Fruit fly (Drosophila melanogaster) whole organism, embryonic: ENCODE measurements around the gene SelT.

ENCODE experiments used
- Atf-2 ChIP-seq: fragments of 200-800 bp; sonication (Bioruptor generic); optimal IDR thresholded peaks from 2 replicates; lab custom pipeline; 2016; ENCODE audit warnings: missing biosample characterization, missing genetic modification characterization
- Bteb2 ChIP-seq: fragments of 200-800 bp; sonication (Bioruptor generic); optimal IDR thresholded peaks from 2 replicates; lab custom pipeline; 2016; ENCODE audit warnings: missing biosample characterization, missing genetic modification characterization
- C15 ChIP-seq: fragments of 200-800 bp; sonication (Bioruptor generic); IDR thresholded peaks from 3 replicates; pipeline ENCODE4 v1.3.6; 2022; ENCODE audit warnings: missing biosample characterization, missing genetic modification characterization
- CG10565 ChIP-seq: fragments of 200-800 bp; sonication (Bioruptor generic); optimal IDR thresholded peaks from 3 replicates; lab custom pipeline; 2016; ENCODE audit warnings: missing biosample characterization, mild to moderate bottlenecking, missing genetic modification characterization
- CG11456 ChIP-seq: fragments of 200-800 bp; sonication (Bioruptor generic); IDR thresholded peaks from 3 replicates; pipeline ENCODE4 v1.3.6; 2022; ENCODE audit warnings: missing biosample characterization, missing genetic modification characterization
- CG13624 ChIP-seq: fragments of 200-800 bp; sonication (Bioruptor generic); optimal IDR thresholded peaks from 2 replicates; lab custom pipeline; 2016; ENCODE audit warnings: missing biosample characterization, missing genetic modification characterization
- CG14441 ChIP-seq: fragments of 200-800 bp; sonication (Bioruptor generic); IDR thresholded peaks from 2 replicates; pipeline ENCODE4 v1.3.6; 2022; ENCODE audit warnings: missing biosample characterization, missing genetic modification characterization
- CG15601 ChIP-seq: fragments of 200-800 bp; sonication (Bioruptor generic); optimal IDR thresholded peaks from 3 replicates; lab custom pipeline; 2019; ENCODE audit warnings: missing biosample characterization, mild to moderate bottlenecking, missing genetic modification characterization, moderate library complexity
- CG16813 ChIP-seq: fragments of 200-800 bp; sonication (Bioruptor generic); IDR thresholded peaks from 3 replicates; pipeline ENCODE4 v1.3.6; 2022; ENCODE audit warnings: missing biosample characterization, missing genetic modification characterization; ENCODE audit not compliant: partially characterized antibody
- CG17612 ChIP-seq: fragments of 200-800 bp; sonication (Bioruptor generic); IDR thresholded peaks from 2 replicates; pipeline ENCODE4 v1.3.6; 2022; ENCODE audit warnings: missing biosample characterization, missing genetic modification characterization
- CG31441 ChIP-seq: fragments of 200-800 bp; sonication (Bioruptor generic); IDR thresholded peaks from 2 replicates; pipeline ENCODE4 v1.3.6; 2022; ENCODE audit warnings: missing biosample characterization, missing genetic modification characterization
- CG34376 ChIP-seq: fragments of 200-800 bp; sonication (Bioruptor generic); optimal IDR thresholded peaks from 2 replicates; lab custom pipeline; 2018; ENCODE audit warnings: missing biosample characterization, mild to moderate bottlenecking, missing genetic modification characterization
- CG34422 ChIP-seq: fragments of 200-800 bp; sonication (Bioruptor generic); IDR thresholded peaks from 3 replicates; pipeline ENCODE4 v1.3.6; 2022; ENCODE audit warnings: missing biosample characterization, missing genetic modification characterization
- CG43689 ChIP-seq: fragments of 200-800 bp; sonication (Bioruptor generic); IDR thresholded peaks from 2 replicates; pipeline ENCODE4 v1.3.6; 2022; ENCODE audit warnings: missing biosample characterization, missing genetic modification characterization
- CG4730 ChIP-seq: fragments of 200-800 bp; sonication (Bioruptor generic); IDR thresholded peaks from 2 replicates; pipeline ENCODE4 v1.3.6; 2022; ENCODE audit warnings: missing biosample characterization, missing genetic modification characterization
- CG5953 ChIP-seq: fragments of 200-800 bp; sonication (Bioruptor generic); IDR thresholded peaks from 2 replicates; pipeline ENCODE4 v1.3.6; 2022; ENCODE audit warnings: missing biosample characterization, missing genetic modification characterization
- CG6791 ChIP-seq: fragments of 200-800 bp; sonication (Bioruptor generic); IDR thresholded peaks from 3 replicates; pipeline ENCODE4 v1.3.6; 2022; ENCODE audit warnings: missing biosample characterization, missing genetic modification characterization; ENCODE audit not compliant: partially characterized antibody
- CG7372 ChIP-seq: fragments of 200-800 bp; sonication (Bioruptor generic); IDR thresholded peaks from 2 replicates; pipeline ENCODE4 v1.3.6; 2022; ENCODE audit warnings: missing biosample characterization, missing genetic modification characterization
- CG7963 ChIP-seq: fragments of 200-800 bp; sonication (Bioruptor generic); IDR thresholded peaks from 3 replicates; pipeline ENCODE4 v1.3.6; 2022; ENCODE audit warnings: missing biosample characterization, missing genetic modification characterization; ENCODE audit not compliant: partially characterized antibody
- CG8924 ChIP-seq: fragments of 200-800 bp; optimal IDR thresholded peaks from 3 replicates; lab custom pipeline; 2019; ENCODE audit warnings: missing biosample characterization, mild to moderate bottlenecking, missing genetic modification characterization, moderate library complexity
- CG9727 ChIP-seq: fragments of 200-800 bp; sonication (Bioruptor generic); optimal IDR thresholded peaks from 3 replicates; lab custom pipeline; 2017; ENCODE audit warnings: missing biosample characterization, mild to moderate bottlenecking, missing genetic modification characterization
- CG9817 ChIP-seq: fragments of 200-800 bp; sonication (Bioruptor generic); optimal IDR thresholded peaks from 2 replicates; lab custom pipeline; 2018; ENCODE audit warnings: missing biosample characterization, mild to moderate bottlenecking, missing genetic modification characterization, moderate library complexity
- CkIIα-i1 ChIP-seq: fragments of 200-800 bp; sonication (Bioruptor generic); IDR thresholded peaks from 2 replicates; pipeline ENCODE4 v1.3.6; 2022; ENCODE audit warnings: missing biosample characterization, missing genetic modification characterization
- CrebB ChIP-seq: fragments of 200-800 bp; sonication (Bioruptor generic); optimal IDR thresholded peaks from 3 replicates; lab custom pipeline; 2018; ENCODE audit warnings: missing biosample characterization, mild to moderate bottlenecking, missing genetic modification characterization
- Fer1 ChIP-seq: fragments of 200-800 bp; sonication (Bioruptor generic); optimal IDR thresholded peaks from 2 replicates; lab custom pipeline; 2017; ENCODE audit warnings: missing biosample characterization, mild to moderate bottlenecking, missing genetic modification characterization
- Fer3 ChIP-seq: fragments of 200-800 bp; sonication (Bioruptor generic); optimal IDR thresholded peaks from 2 replicates; lab custom pipeline; 2018; ENCODE audit warnings: missing biosample characterization, mild to moderate bottlenecking, missing genetic modification characterization, moderate library complexity
- Med ChIP-seq: fragments of 200-800 bp; sonication (Bioruptor generic); peaks from one replicate; lab custom pipeline; 2016; ENCODE audit warnings: missing biosample characterization, missing genetic modification characterization, mild to moderate bottlenecking, inconsistent platforms, moderate library complexity
- Scr ChIP-seq: fragments of 200-800 bp; sonication (Bioruptor generic); IDR thresholded peaks from 2 replicates; pipeline ENCODE4 v1.3.6; 2022; ENCODE audit warnings: missing biosample characterization, missing genetic modification characterization; ENCODE audit not compliant: partially characterized antibody
- Sin3A ChIP-seq: fragments of >200 bp; optimal IDR thresholded peaks from 2 replicates; lab custom pipeline; 2018
- al ChIP-seq: fragments of 200-800 bp; sonication (Bioruptor generic); IDR thresholded peaks from 2 replicates; pipeline ENCODE4 v1.3.6; 2022; ENCODE audit warnings: missing biosample characterization, missing genetic modification characterization
- bbx ChIP-seq: fragments of 200-800 bp; sonication (Bioruptor generic); IDR thresholded peaks from 2 replicates; pipeline ENCODE4 v1.3.6; 2022; ENCODE audit warnings: missing biosample characterization, missing genetic modification characterization; ENCODE audit not compliant: partially characterized antibody
- cato ChIP-seq: fragments of 200-800 bp; sonication (Bioruptor generic); optimal IDR thresholded peaks from 2 replicates; lab custom pipeline; 2016; ENCODE audit warnings: missing biosample characterization, missing genetic modification characterization, borderline replicate concordance
- cg ChIP-seq: fragments of 200-800 bp; sonication (Bioruptor generic); optimal IDR thresholded peaks from 3 replicates; lab custom pipeline; 2019; ENCODE audit warnings: missing biosample characterization, mild to moderate bottlenecking, missing genetic modification characterization, moderate library complexity
- da ChIP-seq: fragments of 200-800 bp; sonication (Bioruptor generic); optimal IDR thresholded peaks from 2 replicates; lab custom pipeline; 2016; ENCODE audit warnings: missing biosample characterization, missing genetic modification characterization
- dan ChIP-seq: fragments of 200-800 bp; sonication (Bioruptor generic); IDR thresholded peaks from 2 replicates; pipeline ENCODE4 v1.3.6; 2022; ENCODE audit warnings: missing biosample characterization, missing genetic modification characterization
- dysf ChIP-seq: fragments of 200-800 bp; sonication (Bioruptor generic); IDR thresholded peaks from 3 replicates; pipeline ENCODE4 v1.3.6; 2022; ENCODE audit warnings: missing biosample characterization, missing genetic modification characterization
- exex ChIP-seq: fragments of 200-800 bp; sonication (Bioruptor generic); optimal IDR thresholded peaks from 4 replicates; lab custom pipeline; 2018; ENCODE audit warnings: missing biosample characterization, mild to moderate bottlenecking, missing genetic modification characterization, moderate library complexity
- fd3F ChIP-seq: fragments of 200-800 bp; sonication (Bioruptor generic); optimal IDR thresholded peaks from 2 replicates; lab custom pipeline; 2018; ENCODE audit warnings: missing biosample characterization, mild to moderate bottlenecking, missing genetic modification characterization, moderate library complexity
- gcm ChIP-seq: fragments of 200-800 bp; sonication (Bioruptor generic); optimal IDR thresholded peaks from 2 replicates; lab custom pipeline; 2019; ENCODE audit warnings: missing biosample characterization, mild to moderate bottlenecking, missing genetic modification characterization, moderate library complexity
- grau ChIP-seq: fragments of 200-800 bp; optimal IDR thresholded peaks from 3 replicates; lab custom pipeline; 2019; ENCODE audit warnings: missing biosample characterization, mild to moderate bottlenecking, missing genetic modification characterization, moderate library complexity
- gro ChIP-seq: fragments of 200-800 bp; sonication (Bioruptor generic); optimal IDR thresholded peaks from 2 replicates; lab custom pipeline; 2016; ENCODE audit warnings: missing biosample characterization, missing genetic modification characterization
- gsb ChIP-seq: fragments of 200-800 bp; sonication (Bioruptor generic); IDR thresholded peaks from 2 replicates; pipeline ENCODE4 v1.3.6; 2022; ENCODE audit warnings: missing biosample characterization, missing genetic modification characterization
- h ChIP-seq: fragments of >200 bp; optimal IDR thresholded peaks from 2 replicates; lab custom pipeline; 2017
- hbn ChIP-seq: fragments of 200-800 bp; sonication (Bioruptor generic); IDR thresholded peaks from 2 replicates; pipeline ENCODE4 v1.3.6; 2022; ENCODE audit warnings: missing biosample characterization, missing genetic modification characterization; ENCODE audit not compliant: partially characterized antibody
- jigr1 ChIP-seq: fragments of 200-800 bp; sonication (Bioruptor generic); IDR thresholded peaks from 3 replicates; pipeline ENCODE4 v1.3.6; 2022; ENCODE audit warnings: missing biosample characterization, missing genetic modification characterization
- jumu ChIP-seq: fragments of 200-800 bp; sonication (Bioruptor generic); optimal IDR thresholded peaks from 3 replicates; lab custom pipeline; 2016; ENCODE audit warnings: missing biosample characterization, missing genetic modification characterization
- lilli ChIP-seq: fragments of 200-800 bp; sonication (Bioruptor generic); optimal IDR thresholded peaks from 3 replicates; lab custom pipeline; 2016; ENCODE audit warnings: missing biosample characterization, missing genetic modification characterization
- luna ChIP-seq: fragments of 200-800 bp; sonication (Bioruptor generic); optimal IDR thresholded peaks from 2 replicates; lab custom pipeline; 2016; ENCODE audit warnings: missing biosample characterization, missing genetic modification characterization
- mld ChIP-seq: fragments of 200-800 bp; sonication (Bioruptor generic); IDR thresholded peaks from 3 replicates; pipeline ENCODE4 v1.3.6; 2022; ENCODE audit warnings: missing biosample characterization, missing genetic modification characterization; ENCODE audit not compliant: partially characterized antibody
- nom ChIP-seq: fragments of 200-800 bp; sonication (Bioruptor generic); optimal IDR thresholded peaks from 2 replicates; lab custom pipeline; 2017; ENCODE audit warnings: missing biosample characterization, missing genetic modification characterization, mild to moderate bottlenecking, moderate library complexity, missing genetic modification reagents
- onecut ChIP-seq: fragments of 200-800 bp; sonication (Bioruptor generic); IDR thresholded peaks from 2 replicates; pipeline ENCODE4 v1.3.6; 2022; ENCODE audit warnings: missing biosample characterization, missing genetic modification characterization
- zfh1 ChIP-seq: fragments of 200-800 bp; sonication (Bioruptor generic); IDR thresholded peaks from 3 replicates; pipeline ENCODE4 v1.3.6; 2022; ENCODE audit warnings: missing biosample characterization, missing genetic modification characterization

Gene SelT

DNA sequence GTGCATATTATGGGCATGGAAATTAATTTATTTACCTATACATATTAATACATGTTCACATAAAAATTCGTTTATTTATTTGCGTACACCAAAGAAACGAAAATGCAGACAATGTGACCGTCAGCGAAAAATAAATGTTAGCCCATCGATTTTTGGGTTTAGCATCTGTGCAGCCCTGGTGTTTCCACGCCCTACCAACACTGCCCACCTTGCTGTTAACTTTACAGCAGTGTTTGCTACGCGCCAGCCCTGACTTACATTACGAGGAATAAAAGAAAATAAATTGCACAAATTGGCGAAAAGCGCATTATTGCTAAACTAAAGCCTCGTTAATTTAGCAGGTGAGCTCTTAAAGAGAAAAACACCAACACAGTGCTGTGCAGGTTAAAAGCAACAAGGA lies 32.3 kb downstream of the SelT start, which contains the start of the genes CG33995, CG44000 and CG44001 (continued):
- peak; percentile 30; the same call in 1 of the 3 replicates for TF ChIP-seq CG6791 (GFP tag; lab: Robert Waterston, UW)
- TF ChIP-seq CG34422 (GFP tag; lab: Robert Waterston, UW) = peak; percentile 66; the same call in 2 of the 3 replicates
- TF ChIP-seq hbn (GFP tag; lab: Robert Waterston, UW) = no peak
- TF ChIP-seq Scr (GFP tag; lab: Robert Waterston, UW) = no peak
- peak; percentile 21 for TF ChIP-seq Fer3 (tag; lab: Kevin White, UChicago)
- no peak for TF ChIP-seq cato (GFP tag; lab: Kevin White, UChicago)
- TF ChIP-seq lilli (GFP tag; lab: Kevin White, UChicago) = peak; percentile 75
- TF ChIP-seq CG7963 (GFP tag; lab: Robert Waterston, UW) = no peak
- TF ChIP-seq dan (GFP tag; lab: Robert Waterston, UW) = no peak
- TF ChIP-seq fd3F (GFP tag; lab: Kevin White, UChicago) = no peak
- no peak for TF ChIP-seq CG7372
- no peak for TF ChIP-seq C15
- no peak for TF ChIP-seq da (GFP tag; lab: Kevin White, UChicago)
- TF ChIP-seq CG5953 (GFP tag; lab: Robert Waterston, UW) = no peak
- TF ChIP-seq gsb (GFP tag; lab: Robert Waterston, UW) = no peak
- peak; percentile 50 for TF ChIP-seq grau (tag; lab: Kevin White, UChicago)
- TF ChIP-seq CG4730 (GFP tag; lab: Robert Waterston, UW) = no peak
- TF ChIP-seq CG11456 (GFP tag; lab: Robert Waterston, UW) = peak; percentile 83
- no peak for TF ChIP-seq gcm (GFP tag; lab: Kevin White, UChicago)
- no peak for TF ChIP-seq al
- TF ChIP-seq CG15601 = peak; percentile 50
- TF ChIP-seq h = no peak
- TF ChIP-seq dysf (GFP tag; lab: Robert Waterston, UW) = no peak
- peak; percentile 8 for TF ChIP-seq Bteb2 (GFP tag; lab: Kevin White, UChicago)
- TF ChIP-seq cg (GFP tag; lab: Kevin White, UChicago) = no peak
- peak; percentile 98 for TF ChIP-seq onecut (GFP tag; lab: Robert Waterston, UW)
- peak; percentile 37 for TF ChIP-seq nom (GFP tag; lab: Kevin White, UChicago)
- TF ChIP-seq Med (GFP tag; lab: Kevin White, UChicago) = peak; percentile 96
- TF ChIP-seq CG16813 (GFP tag; lab: Robert Waterston, UW) = no peak
- TF ChIP-seq Sin3A = peak; percentile 68
- no peak for TF ChIP-seq CG43689 (GFP tag; lab: Robert Waterston, UW)
- peak; percentile 45 for TF ChIP-seq gro (GFP tag; lab: Kevin White, UChicago)
- peak; percentile 65 for TF ChIP-seq jumu (GFP tag; lab: Kevin White, UChicago)
- TF ChIP-seq CG31441 = no peak; the same call in 1 of the 2 replicates
- TF ChIP-seq CG8924 = peak; percentile 65
- TF ChIP-seq mld = no peak
- TF ChIP-seq zfh1 (GFP tag; lab: Robert Waterston, UW) = peak; percentile 57; the same call in 2 of the 3 replicates
- no peak for TF ChIP-seq CG10565 (GFP tag; lab: Kevin White, UChicago)
- no peak for TF ChIP-seq Atf-2 (GFP tag; lab: Kevin White, UChicago)
- peak; percentile 11 for TF ChIP-seq Fer1 (GFP tag; lab: Kevin White, UChicago)
- peak; percentile 17 for TF ChIP-seq luna (GFP tag; lab: Kevin White, UChicago)
- TF ChIP-seq CG14441 (GFP tag; lab: Robert Waterston, UW) = peak; percentile 25; the same call in 1 of the 2 replicates
- no peak for TF ChIP-seq jigr1 (GFP tag; lab: Robert Waterston, UW)
- peak; percentile 68 for TF ChIP-seq CG13624 (GFP tag; lab: Kevin White, UChicago)
- TF ChIP-seq CG9727 (GFP tag; lab: Kevin White, UChicago) = no peak
- no peak for TF ChIP-seq exex (tag; lab: Kevin White, UChicago)
- TF ChIP-seq bbx (GFP tag; lab: Robert Waterston, UW) = peak; percentile 10
- no peak for TF ChIP-seq CkIIα-i1 (GFP tag; lab: Robert Waterston, UW)
- TF ChIP-seq CG34376 = peak; percentile 48
- no peak for TF ChIP-seq CG17612
- TF ChIP-seq CG9817 = peak; percentile 52
- TF ChIP-seq CrebB (tag; lab: Kevin White, UChicago) = peak; percentile 11
